Fruit fly (Drosophila melanogaster): ENCODE data around the gene CG11498.

DNA sequence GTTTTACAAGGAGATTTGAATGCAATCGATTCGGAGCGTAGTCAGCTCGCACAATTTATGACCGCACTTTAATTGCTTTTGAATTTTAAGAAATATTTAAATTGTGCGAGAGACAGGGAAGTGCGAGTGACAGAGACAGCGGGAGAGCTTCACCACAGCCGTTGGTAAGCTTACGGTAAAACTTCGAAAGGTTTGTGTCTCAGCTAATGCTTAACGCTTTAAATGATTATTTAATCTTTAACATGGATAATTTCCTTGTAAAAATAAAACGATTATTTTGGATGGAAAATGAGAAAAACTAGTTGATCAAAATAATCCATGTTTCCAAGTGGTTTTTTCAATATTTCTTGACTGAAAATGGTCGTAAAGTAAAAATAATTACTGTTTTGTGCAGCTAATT is 9.7 kb downstream of the CG11498 start:
- TF ChIP-seq foxo (GFP tag; optimal IDR thresholded peaks at IDR 0.05) (no peak), Dif (GFP tag; optimal IDR thresholded peaks at IDR 0.05; ENCODE audit: partially characterized antibody) (no peak), dl (GFP tag; optimal IDR thresholded peaks at IDR 0.05; ENCODE audit: insufficient read depth in 1 of 2, partially characterized antibody in 2 of 2) (no peak), Mio (GFP tag; optimal IDR thresholded peaks at IDR 0.05) (no peak), lola (GFP tag; optimal IDR thresholded peaks at IDR 0.05) (no peak), GATAd (GFP tag; optimal IDR thresholded peaks at IDR 0.05) (no peak), h (GFP tag; optimal IDR thresholded peaks at IDR 0.05) (no peak), Hnf4 (GFP tag; optimal IDR thresholded peaks at IDR 0.05) (no peak), br (GFP tag; optimal IDR thresholded peaks at IDR 0.05) (no peak)
